Worm (Caenorhabditis elegans) whole organism, L1 larva: ENCODE data around the gene lbp-4.

ENCODE experiments used
- C34B4.2 ChIP-seq: sonication (generic microtip); optimal IDR thresholded peaks from 2 replicates; lab custom pipeline; 2017; ENCODE audit warnings: mild to moderate bottlenecking, missing genetic modification characterization, missing compliant biosample characterization
- F16B12.6 ChIP-seq: fragments of 150-350 bp; optimal IDR thresholded peaks from 2 replicates; lab custom pipeline; 2014; ENCODE audit warnings: missing biosample characterization, missing genetic modification characterization
- aha-1 ChIP-seq: fragments of 150-350 bp; optimal IDR thresholded peaks from 2 replicates; lab custom pipeline; 2014; ENCODE audit warnings: missing biosample characterization, missing genetic modification characterization
- alr-1 ChIP-seq: fragments of 200-800 bp; sonication (Bioruptor generic); optimal IDR thresholded peaks from 2 replicates; lab custom pipeline; 2018; ENCODE audit warnings: borderline replicate concordance, mild to moderate bottlenecking, missing genetic modification characterization, missing compliant biosample characterization
- blmp-1 ChIP-seq: fragments of 150-350 bp; optimal IDR thresholded peaks from 2 replicates; lab custom pipeline; 2014; ENCODE audit warnings: missing biosample characterization, missing genetic modification characterization
- ceh-88 ChIP-seq: fragments of 200-800 bp; sonication (Bioruptor generic); IDR thresholded peaks from 2 replicates; pipeline ENCODE4 v1.3.6; 2022; ENCODE audit warnings: missing genetic modification characterization, missing compliant biosample characterization
- ceh-90 ChIP-seq: sonication (generic microtip); optimal IDR thresholded peaks from 2 replicates; lab custom pipeline; 2016; ENCODE audit warnings: missing genetic modification characterization, missing compliant biosample characterization
- dsc-1 ChIP-seq: sonication (generic microtip); optimal IDR thresholded peaks from 2 replicates; lab custom pipeline; 2016; ENCODE audit warnings: mild to moderate bottlenecking, missing genetic modification characterization, missing compliant biosample characterization
- efl-1 ChIP-seq, 4 experiments: fragments of 150-350 bp; optimal IDR thresholded peaks in 3 of 4; peaks in 1 of 4; 1 replicate in 1 of 4; 2 replicates in 3 of 4; lab custom pipeline; 2014; ENCODE audit warnings: missing biosample characterization in 2 of 4, missing genetic modification characterization in 2 of 4, missing genetic modification reagents in 2 of 4
- elt-2 ChIP-seq: sonication (generic microtip); optimal IDR thresholded peaks from 2 replicates; lab custom pipeline; 2016; ENCODE audit warnings: missing genetic modification characterization, mild to moderate bottlenecking, inconsistent platforms, missing compliant biosample characterization, missing genetic modification reagents
- elt-3 ChIP-seq, 6 experiments: fragments of 150-350 bp in 1 of 6; sonication (generic microtip); optimal IDR thresholded peaks; 2 replicates each; lab custom pipeline; 2017 to 2018; ENCODE audit warnings: missing biosample characterization in 6 of 6, missing genetic modification characterization in 6 of 6, inconsistent platforms in 1 of 6
- ets-5 ChIP-seq: fragments of 200-800 bp; sonication (Bioruptor generic); IDR thresholded peaks from 2 replicates; pipeline ENCODE4 v1.3.6; 2022; ENCODE audit warnings: missing genetic modification characterization, missing compliant biosample characterization
- fkh-8 ChIP-seq: sonication (generic microtip); optimal IDR thresholded peaks from 2 replicates; lab custom pipeline; 2016; ENCODE audit warnings: mild to moderate bottlenecking, missing genetic modification characterization, missing compliant biosample characterization
- grh-1 ChIP-seq: fragments of 200-800 bp; sonication (Bioruptor generic); IDR thresholded peaks from 2 replicates; pipeline ENCODE4 v1.3.6; 2022; ENCODE audit warnings: missing genetic modification reagents, missing genetic modification characterization, missing compliant biosample characterization
- hpl-2 ChIP-seq: fragments of 150-350 bp; optimal IDR thresholded peaks from 2 replicates; lab custom pipeline; 2014; ENCODE audit warnings: missing biosample characterization, missing genetic modification reagents, missing genetic modification characterization
- irx-1 ChIP-seq: sonication (generic microtip); optimal IDR thresholded peaks from 2 replicates; lab custom pipeline; 2016; ENCODE audit warnings: missing genetic modification characterization, missing compliant biosample characterization
- isw-1 ChIP-seq: fragments of 200-800 bp; sonication (Bioruptor generic); IDR thresholded peaks from 2 replicates; pipeline ENCODE4 v1.3.6; 2022; ENCODE audit warnings: missing genetic modification characterization, missing compliant biosample characterization
- lin-13 ChIP-seq: fragments of 150-350 bp; optimal IDR thresholded peaks from 2 replicates; lab custom pipeline; 2014; ENCODE audit warnings: missing biosample characterization, missing genetic modification reagents, missing genetic modification characterization
- lin-14 ChIP-seq: fragments of 200-800 bp; sonication (Bioruptor generic); optimal IDR thresholded peaks from 2 replicates; lab custom pipeline; 2018; ENCODE audit warnings: mild to moderate bottlenecking, missing genetic modification characterization, moderate library complexity, missing compliant biosample characterization
- lin-15B ChIP-seq: fragments of 150-350 bp; sonication (generic microtip); optimal IDR thresholded peaks from 3 replicates; lab custom pipeline; 2014; ENCODE audit warnings: missing biosample characterization, missing genetic modification characterization
- lin-35 ChIP-seq, 2 experiments: fragments of 150-350 bp; optimal IDR thresholded peaks; 2 replicates each; lab custom pipeline; 2014; ENCODE audit warnings: missing biosample characterization in 2 of 2, missing genetic modification characterization in 2 of 2, missing genetic modification reagents in 2 of 2
- lir-3 ChIP-seq: sonication (generic microtip); optimal IDR thresholded peaks from 2 replicates; lab custom pipeline; 2016; ENCODE audit warnings: mild to moderate bottlenecking, missing genetic modification characterization, moderate library complexity, missing compliant biosample characterization; ENCODE audit not compliant: poor library complexity
- lsy-2 ChIP-seq, 2 experiments: fragments of 150-350 bp; optimal IDR thresholded peaks; 2 replicates each; lab custom pipeline; 2014; ENCODE audit warnings: missing biosample characterization in 2 of 2, missing genetic modification characterization in 2 of 2
- mab-9 ChIP-seq: fragments of 200-800 bp; sonication (Bioruptor generic); IDR thresholded peaks from 2 replicates; pipeline ENCODE4 v1.3.6; 2022; ENCODE audit warnings: missing genetic modification reagents, missing genetic modification characterization, missing compliant biosample characterization
- mdl-1 ChIP-seq, 2 experiments: fragments of 150-350 bp; optimal IDR thresholded peaks; 2 replicates each; lab custom pipeline; 2014 to 2017; ENCODE audit warnings: missing biosample characterization in 2 of 2, missing genetic modification characterization in 2 of 2, inconsistent platforms in 1 of 2
- mep-1 ChIP-seq: fragments of 150-350 bp; optimal IDR thresholded peaks from 2 replicates; lab custom pipeline; 2014; ENCODE audit warnings: missing biosample characterization, missing genetic modification characterization
- nhr-12 ChIP-seq: sonication (generic microtip); optimal IDR thresholded peaks from 2 replicates; lab custom pipeline; 2017; ENCODE audit warnings: missing biosample characterization, missing genetic modification characterization
- nhr-28 ChIP-seq: fragments of 150-350 bp; optimal IDR thresholded peaks from 2 replicates; lab custom pipeline; 2014; ENCODE audit warnings: missing biosample characterization, missing genetic modification characterization
- nhr-71 ChIP-seq: sonication (generic microtip); optimal IDR thresholded peaks from 2 replicates; lab custom pipeline; 2016; ENCODE audit warnings: mild to moderate bottlenecking, missing genetic modification characterization, moderate library complexity, missing compliant biosample characterization
- nhr-90 ChIP-seq: sonication (generic microtip); optimal IDR thresholded peaks from 2 replicates; lab custom pipeline; 2016; ENCODE audit warnings: mild to moderate bottlenecking, missing genetic modification characterization, missing compliant biosample characterization; ENCODE audit not compliant: poor library complexity
- pag-3 ChIP-seq: sonication (generic microtip); optimal IDR thresholded peaks from 2 replicates; lab custom pipeline; 2017; ENCODE audit warnings: missing genetic modification characterization, mild to moderate bottlenecking, missing compliant biosample characterization, antibody characterized with exemption, borderline replicate concordance; ENCODE audit not compliant: insufficient read depth
- snpc-4 ChIP-seq: fragments of 150-350 bp; optimal IDR thresholded peaks from 2 replicates; lab custom pipeline; 2014; ENCODE audit warnings: missing biosample characterization, missing genetic modification characterization
- snu-23 ChIP-seq: sonication (generic microtip); optimal IDR thresholded peaks from 2 replicates; lab custom pipeline; 2016; ENCODE audit warnings: missing genetic modification characterization, missing compliant biosample characterization
- tlp-1 ChIP-seq: fragments of 150-350 bp; optimal IDR thresholded peaks from 2 replicates; lab custom pipeline; 2014; ENCODE audit warnings: missing biosample characterization, missing genetic modification characterization
- unc-130 ChIP-seq: fragments of 150-350 bp; optimal IDR thresholded peaks from 2 replicates; lab custom pipeline; 2017; ENCODE audit warnings: missing biosample characterization, missing genetic modification characterization, inconsistent platforms
- unc-86 ChIP-seq: sonication (generic microtip); optimal IDR thresholded peaks from 2 replicates; lab custom pipeline; 2016; ENCODE audit warnings: missing genetic modification characterization, missing compliant biosample characterization
- unc-98 ChIP-seq: fragments of 200-800 bp; sonication (Bioruptor generic); IDR thresholded peaks from 2 replicates; pipeline ENCODE4 v1.3.6; 2022; ENCODE audit warnings: missing genetic modification characterization, missing compliant biosample characterization
- ztf-11 ChIP-seq, 2 experiments: sonication (generic microtip); optimal IDR thresholded peaks; 2 replicates each; lab custom pipeline; 2016 to 2017; ENCODE audit warnings: missing genetic modification characterization in 2 of 2, missing biosample characterization in 1 of 2, missing compliant biosample characterization in 1 of 2
- ztf-4 ChIP-seq: fragments of 150-350 bp; optimal IDR thresholded peaks from 2 replicates; lab custom pipeline; 2014; ENCODE audit warnings: missing biosample characterization, missing genetic modification characterization

Gene lbp-4

ce11 chrV:7804064-7804800 is 16.1 kb upstream of the lbp-4 start, which contains the start of gene uvs-1 (continued):
- TF ChIP-seq grh-1 (no peak), alr-1 (no peak), irx-1 (peak; percentile 46), efl-1 (optimal IDR thresholded peaks at IDR 0.05; lab: Kevin White, UChicago) (peak; percentile 38 to 48), efl-1 (GFP tag; optimal IDR thresholded peaks at IDR 0.05 in 1 of 2; lab: Kevin White, UChicago) (peak; percentile 33 to 95), nhr-71 (tag; lab: Kevin White, UChicago) (peak; percentile 77), mep-1 (tag; lab: Kevin White, UChicago) (peak; percentile 57), mab-9 (0 out of 2 replicates have a peak, but pooled peaks have one; percentile 18)

ce11 chrV:7804801-7805163 is 15.6 kb upstream of the lbp-4 start, which contains the start of gene xpo-1:
xpo-1 (plus strand) TSS chrV:7805064.
- TF ChIP-seq elt-3 (tag; optimal IDR thresholded peaks at IDR 0.05; lab: Kevin White, UChicago) (peak in 1 of 6 experiments; percentile 18), blmp-1 (tag; lab: Kevin White, UChicago) (peak; percentile 19), efl-1 (optimal IDR thresholded peaks at IDR 0.05; lab: Kevin White, UChicago) (no peak), efl-1 (GFP tag; optimal IDR thresholded peaks at IDR 0.05 in 1 of 2; lab: Kevin White, UChicago) (peak in 1 of 2 experiments; percentile 20), dsc-1 (no peak)

ce11 chrV:7806629-7807028 is 13.7 kb upstream of the lbp-4 start:
- no peak for TF ChIP-seq nhr-28 (tag; lab: Kevin White, UChicago)
- TF ChIP-seq fkh-8 (tag; lab: Kevin White, UChicago), result no peak
- TF ChIP-seq isw-1 (GFP tag; lab: Robert Waterston, UW), result no peak
- TF ChIP-seq unc-86 (tag; lab: Kevin White, UChicago), result no peak
- no peak for TF ChIP-seq pag-3 (tag; lab: Kevin White, UChicago)
- no peak for TF ChIP-seq tlp-1
- TF ChIP-seq lin-35 (GFP tag; optimal IDR thresholded peaks at IDR 0.05; lab: Kevin White, UChicago), result no peak
- no peak for TF ChIP-seq nhr-71 (tag; lab: Kevin White, UChicago)
- TF ChIP-seq efl-1 (optimal IDR thresholded peaks at IDR 0.05; lab: Kevin White, UChicago), result no peak
- no peak for TF ChIP-seq efl-1 (GFP tag; optimal IDR thresholded peaks at IDR 0.05 in 1 of 2; lab: Kevin White, UChicago)
- no peak for TF ChIP-seq lsy-2 (tag; optimal IDR thresholded peaks at IDR 0.05; lab: Kevin White, UChicago)
- TF ChIP-seq unc-98 (GFP tag; lab: Robert Waterston, UW), result no peak
- TF ChIP-seq irx-1, result no peak

- no peak for TF ChIP-seq efl-1 (optimal IDR thresholded peaks at IDR 0.05; lab: Kevin White, UChicago)
- peak in 1 of 2 experiments; percentile 59 for TF ChIP-seq efl-1 (GFP tag; optimal IDR thresholded peaks at IDR 0.05 in 1 of 2; lab: Kevin White, UChicago)
- no peak for TF ChIP-seq F16B12.6 (tag; lab: Kevin White, UChicago)
- TF ChIP-seq snu-23 (GFP tag; lab: Kevin White, UChicago), result no peak
- TF ChIP-seq ztf-11 (tag; optimal IDR thresholded peaks at IDR 0.05; lab: Kevin White, UChicago), result no peak
- TF ChIP-seq dsc-1, result no peak
- TF ChIP-seq unc-98 (GFP tag; lab: Robert Waterston, UW), result no peak
- no peak for TF ChIP-seq lsy-2 (tag; optimal IDR thresholded peaks at IDR 0.05; lab: Kevin White, UChicago)
These were observed 11.9 kb upstream of the lbp-4 start for ce11 chrV:7808444-7808843.

ce11 chrV:7809320-7810256 is 10.8 kb upstream of the lbp-4 start, which contains the start of gene ZK742.3:
ZK742.3 (minus strand) TSS chrV:7809912.
- TF ChIP-seq elt-2 (tag; lab: Kevin White, UChicago) (no peak), ztf-4 (tag; lab: Kevin White, UChicago) (no peak), ceh-90 (tag; lab: Kevin White, UChicago) (no peak), ceh-88 (GFP tag; lab: Robert Waterston, UW) (no peak), lin-13 (no peak), lir-3 (tag; lab: Kevin White, UChicago) (no peak), snpc-4 (no peak), unc-130 (tag; lab: Kevin White, UChicago) (no peak), lin-15B (tag; lab: Kevin White, UChicago) (no peak), mdl-1 (tag; optimal IDR thresholded peaks at IDR 0.05; lab: Kevin White, UChicago) (no peak), C34B4.2 (tag; lab: Kevin White, UChicago) (no peak), nhr-90 (tag; lab: Kevin White, UChicago) (peak; percentile 15), snu-23 (GFP tag; lab: Kevin White, UChicago) (peak; percentile 19), mab-9 (no peak), lin-14 (GFP tag; lab: Kevin White, UChicago) (peak; percentile 28), unc-98 (GFP tag; lab: Robert Waterston, UW) (no peak), grh-1 (no peak), aha-1 (tag; lab: Kevin White, UChicago) (no peak), hpl-2 (GFP tag; lab: Kevin White, UChicago) (no peak), nhr-12 (tag; lab: Kevin White, UChicago) (no peak), ets-5 (GFP tag; lab: Robert Waterston, UW) (no peak)
